Fruit fly (Drosophila melanogaster): ENCODE data around the gene CG43074.

The CG43074 gene

DNA sequence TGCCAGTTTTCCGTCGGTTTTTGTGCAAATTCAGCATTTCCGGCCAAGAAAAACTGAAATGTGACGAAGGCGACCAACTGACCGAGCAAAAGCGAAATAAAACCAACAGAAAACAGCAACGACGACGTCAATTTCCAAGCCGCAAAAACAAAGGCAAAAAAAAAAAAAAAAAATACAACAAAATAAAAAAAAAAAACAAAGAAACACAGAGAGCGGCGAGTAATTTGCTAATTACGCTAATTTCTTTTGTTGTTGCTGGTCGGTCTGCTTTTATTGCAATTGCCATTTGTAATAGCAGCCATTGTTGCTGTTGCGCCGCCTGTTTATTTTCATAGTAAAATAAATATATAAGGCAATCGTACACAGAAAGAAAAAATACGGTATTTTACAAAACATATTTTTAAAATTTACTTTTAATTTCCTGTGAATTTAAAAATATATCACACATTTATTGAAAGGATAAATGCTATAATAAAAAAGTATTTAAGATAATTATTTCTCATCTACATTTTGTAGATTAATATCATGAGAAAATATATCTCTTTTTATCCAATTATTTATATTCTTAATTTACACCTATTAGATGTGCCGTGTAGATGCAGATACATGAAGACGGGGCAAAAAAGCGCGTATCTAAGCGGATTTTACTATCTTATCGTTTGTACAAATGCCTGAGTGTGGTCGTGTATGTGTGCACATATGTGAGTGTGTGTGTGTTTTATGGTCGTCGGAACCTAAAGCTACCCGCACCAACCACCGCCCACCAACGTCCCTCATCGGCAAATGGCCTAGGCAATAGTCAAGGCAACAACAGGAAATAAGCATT is 47.4 kb downstream of the CG43074 start (continued):
- TF ChIP-seq CG18619 (GFP tag; optimal IDR thresholded peaks at IDR 0.05) = peak; percentile 51
- no peak for TF ChIP-seq CG15514 (GFP tag; optimal IDR thresholded peaks at IDR 0.05)
- TF ChIP-seq CG11456 (GFP tag; IDR thresholded peaks at IDR 0.05) = no peak
- TF ChIP-seq BEAF-32 (GFP tag; optimal IDR thresholded peaks at IDR 0.05) = no peak
- TF ChIP-seq CG12236 (GFP tag; optimal IDR thresholded peaks at IDR 0.05) = no peak
- no peak for TF ChIP-seq CG15011 (GFP tag; optimal IDR thresholded peaks at IDR 0.05)
- no peak for TF ChIP-seq B-H1 (GFP tag; IDR thresholded peaks at IDR 0.05)
- TF ChIP-seq Camta (GFP tag; optimal IDR thresholded peaks at IDR 0.05) = no peak
- TF ChIP-seq crol (GFP tag; IDR thresholded peaks at IDR 0.05) = peak; percentile 85
- TF ChIP-seq CG15479 (GFP tag; optimal IDR thresholded peaks at IDR 0.05) = no peak
- TF ChIP-seq CG12659 (GFP tag; optimal IDR thresholded peaks at IDR 0.05) = peak; percentile 45
- no peak for TF ChIP-seq ara (GFP tag; IDR thresholded peaks at IDR 0.05)
- peak; percentile 36 for TF ChIP-seq Hr3 (GFP tag; optimal IDR thresholded peaks at IDR 0.05)
- no peak for TF ChIP-seq salm (tag; optimal IDR thresholded peaks at IDR 0.05)
- no peak for TF ChIP-seq CG12155 (GFP tag; optimal IDR thresholded peaks at IDR 0.05)
- peak; percentile 34 for TF ChIP-seq Xbp1 (GFP tag; optimal IDR thresholded peaks at IDR 0.05)
- TF ChIP-seq org-1 (GFP tag; optimal IDR thresholded peaks at IDR 0.05) = no peak
- TF ChIP-seq tup (GFP tag; optimal IDR thresholded peaks at IDR 0.05) = no peak
- no peak for TF ChIP-seq gcm2 (GFP tag; optimal IDR thresholded peaks at IDR 0.05)
- TF ChIP-seq amos (GFP tag; IDR thresholded peaks at IDR 0.05; ENCODE audit: partially characterized antibody) = no peak; the same call in 1 of the 2 replicates
- no peak for TF ChIP-seq CG12104 (GFP tag; optimal IDR thresholded peaks at IDR 0.05)
- no peak for TF ChIP-seq CG11723 (GFP tag; optimal IDR thresholded peaks at IDR 0.05)
- no peak for TF ChIP-seq cato (GFP tag; optimal IDR thresholded peaks at IDR 0.05; ENCODE audit: borderline replicate concordance)
- 0 out of 2 replicates have a peak, but pooled peaks have one; percentile 20 for TF ChIP-seq rib (GFP tag; IDR thresholded peaks at IDR 0.05)
- TF ChIP-seq CG9437 (GFP tag; optimal IDR thresholded peaks at IDR 0.05) = peak; percentile 39
- no peak for TF ChIP-seq Max (GFP tag; optimal IDR thresholded peaks at IDR 0.05)
- TF ChIP-seq CG11695 (GFP tag; IDR thresholded peaks at IDR 0.05) = peak; percentile 73; the same call in 2 of the 3 replicates
- TF ChIP-seq CG9727 (GFP tag; optimal IDR thresholded peaks at IDR 0.05) = peak; percentile 69
- TF ChIP-seq CG13775 (GFP tag; optimal IDR thresholded peaks at IDR 0.05) = peak; percentile 37
- TF ChIP-seq toy (GFP tag; IDR thresholded peaks at IDR 0.05) = 0 out of 2 replicates have a peak, but pooled peaks have one; percentile 18
- no peak for TF ChIP-seq Atf-2 (GFP tag; optimal IDR thresholded peaks at IDR 0.05)
- no peak for TF ChIP-seq Hey (tag; optimal IDR thresholded peaks at IDR 0.05)
- TF ChIP-seq dan (GFP tag; IDR thresholded peaks at IDR 0.05) = no peak
- peak; percentile 48; the same call in 1 of the 2 replicates for TF ChIP-seq cas (GFP tag; IDR thresholded peaks at IDR 0.05)
- no peak for TF ChIP-seq Poxn (GFP tag; IDR thresholded peaks at IDR 0.05)
- no peak for TF ChIP-seq pnt (GFP tag; optimal IDR thresholded peaks at IDR 0.05)
- no peak for TF ChIP-seq psq (GFP tag; optimal IDR thresholded peaks at IDR 0.05)
- TF ChIP-seq ranshi (GFP tag; IDR thresholded peaks at IDR 0.05) = peak; percentile 39; the same call in 1 of the 2 replicates
- TF ChIP-seq CoRest (tag; optimal IDR thresholded peaks at IDR 0.05) = peak; percentile 81
- no peak for TF ChIP-seq ttk (GFP tag; IDR thresholded peaks at IDR 0.05)
- TF ChIP-seq p53 (GFP tag; optimal IDR thresholded peaks at IDR 0.05) = no peak
- no peak for TF ChIP-seq prd (optimal IDR thresholded peaks at IDR 0.05)
- TF ChIP-seq prd (GFP tag; IDR thresholded peaks at IDR 0.05) = peak; percentile 53
- no peak for TF ChIP-seq Dll (GFP tag; IDR thresholded peaks at IDR 0.05; ENCODE audit: partially characterized antibody)
- no peak for TF ChIP-seq otp (GFP tag; IDR thresholded peaks at IDR 0.05)
- TF ChIP-seq stc (GFP tag; IDR thresholded peaks at IDR 0.05) = peak; percentile 63; the same call in 1 of the 2 replicates
- peak; percentile 36 for TF ChIP-seq fd3F (GFP tag; optimal IDR thresholded peaks at IDR 0.05)
- TF ChIP-seq Med (GFP tag) = peak; percentile 78
- 0 out of 2 replicates have a peak, but pooled peaks have one; percentile 23 for TF ChIP-seq Ada2b (GFP tag; IDR thresholded peaks at IDR 0.05)
- peak; percentile 42 for TF ChIP-seq tap (tag; optimal IDR thresholded peaks at IDR 0.05)
